Worm (Caenorhabditis elegans) whole organism, L4 larva: ENCODE measurements around the gene F20B6.6.
A peak's percentile ranks its signal among the peaks of the same experiment; 100 is the strongest.

Experiments used
- D1046.2 ChIP-seq: fragments of 200-800 bp; sonication (Bioruptor generic); IDR thresholded peaks from 2 replicates; pipeline ENCODE4 v1.3.6; 2022; ENCODE audit warnings: missing genetic modification characterization, missing compliant biosample characterization
- F49E8.2 ChIP-seq: sonication (generic microtip); optimal IDR thresholded peaks from 2 replicates; lab custom pipeline; 2016; ENCODE audit warnings: missing compliant biosample characterization, mild to moderate bottlenecking, missing genetic modification characterization, borderline replicate concordance
- T20F7.1 ChIP-seq: fragments of 200-800 bp; sonication (Bioruptor generic); optimal IDR thresholded peaks from 2 replicates; lab custom pipeline; 2018; ENCODE audit warnings: mild to moderate bottlenecking, missing genetic modification characterization, missing compliant biosample characterization
- Y105C5A.15 ChIP-seq: fragments of 200-800 bp; sonication (Bioruptor generic); IDR thresholded peaks from 2 replicates; pipeline ENCODE4 v1.3.6; 2022; ENCODE audit warnings: missing genetic modification characterization, missing compliant biosample characterization
- aha-1 ChIP-seq: fragments of 150-350 bp; peaks from one replicate; lab custom pipeline; 2014; ENCODE audit warnings: missing biosample characterization, missing genetic modification characterization
- aly-2 ChIP-seq: sonication (generic microtip); optimal IDR thresholded peaks from 2 replicates; lab custom pipeline; 2018; ENCODE audit warnings: missing biosample characterization, missing genetic modification characterization
- arid-1 ChIP-seq: fragments of 200-800 bp; sonication (Bioruptor generic); conservative IDR thresholded peaks from 2 replicates; pipeline ENCODE4 v1.3.6; 2022; ENCODE audit warnings: missing genetic modification reagents, missing genetic modification characterization, missing compliant biosample characterization
- ceh-32 ChIP-seq: sonication (generic microtip); optimal IDR thresholded peaks from 2 replicates; lab custom pipeline; 2016; ENCODE audit warnings: mild to moderate bottlenecking, missing genetic modification characterization, missing compliant biosample characterization; ENCODE audit not compliant: poor library complexity
- ceh-82 ChIP-seq: sonication (generic microtip); optimal IDR thresholded peaks from 2 replicates; lab custom pipeline; 2017; ENCODE audit warnings: missing biosample characterization, missing genetic modification characterization
- ces-1 ChIP-seq: fragments of 150-350 bp; sonication (generic microtip); optimal IDR thresholded peaks from 4 replicates; lab custom pipeline; 2014; ENCODE audit warnings: missing biosample characterization, missing genetic modification reagents, missing genetic modification characterization
- daf-12 ChIP-seq: fragments of 150-350 bp; optimal IDR thresholded peaks from 2 replicates; lab custom pipeline; 2014; ENCODE audit warnings: missing biosample characterization, missing genetic modification reagents, missing genetic modification characterization
- daf-16 ChIP-seq, 3 experiments: sonication (generic microtip); optimal IDR thresholded peaks; 2 replicates each; lab custom pipeline; 2016 to 2017; ENCODE audit warnings: missing genetic modification characterization in 3 of 3, missing genetic modification reagents in 3 of 3, mild to moderate bottlenecking in 2 of 3, missing compliant biosample characterization in 2 of 3, missing biosample characterization in 1 of 3, moderate library complexity in 1 of 3
- dmd-6 ChIP-seq: fragments of 200-800 bp; sonication (Bioruptor generic); IDR thresholded peaks from 2 replicates; pipeline ENCODE4 v1.3.6; 2022; ENCODE audit warnings: missing genetic modification reagents, missing genetic modification characterization, missing compliant biosample characterization
- dmd-8 ChIP-seq: fragments of 200-800 bp; sonication (Bioruptor generic); IDR thresholded peaks from 2 replicates; pipeline ENCODE4 v1.3.6; 2022; ENCODE audit warnings: missing genetic modification characterization, missing compliant biosample characterization
- dpl-1 ChIP-seq: fragments of 150-350 bp; optimal IDR thresholded peaks from 2 replicates; lab custom pipeline; 2014; ENCODE audit warnings: missing biosample characterization, missing genetic modification reagents, missing genetic modification characterization
- dve-1 ChIP-seq: sonication (generic microtip); optimal IDR thresholded peaks from 2 replicates; lab custom pipeline; 2017; ENCODE audit warnings: antibody characterized with exemption, mild to moderate bottlenecking, missing genetic modification characterization, missing compliant biosample characterization; ENCODE audit not compliant: insufficient read depth
- egl-27 ChIP-seq: sonication (generic microtip); optimal IDR thresholded peaks from 3 replicates; lab custom pipeline; 2017; ENCODE audit warnings: missing biosample characterization, missing genetic modification reagents, missing genetic modification characterization
- fos-1 ChIP-seq: fragments of 150-350 bp; optimal IDR thresholded peaks from 2 replicates; lab custom pipeline; 2014; ENCODE audit warnings: missing biosample characterization, missing genetic modification characterization
- hlh-30 ChIP-seq: sonication (generic microtip); optimal IDR thresholded peaks from 2 replicates; lab custom pipeline; 2017; ENCODE audit warnings: antibody characterized with exemption, mild to moderate bottlenecking, missing genetic modification characterization, missing compliant biosample characterization; ENCODE audit not compliant: insufficient read depth
- jun-1 ChIP-seq: fragments of 150-350 bp; optimal IDR thresholded peaks from 2 replicates; lab custom pipeline; 2014; ENCODE audit warnings: missing biosample characterization, missing genetic modification reagents, missing genetic modification characterization
- lin-29 ChIP-seq: fragments of 200-800 bp; sonication (Bioruptor generic); IDR thresholded peaks from 2 replicates; pipeline ENCODE4 v1.3.6; 2022; ENCODE audit warnings: missing genetic modification reagents, missing genetic modification characterization, missing compliant biosample characterization
- lsy-2 ChIP-seq, 2 experiments: fragments of 150-350 bp in 1 of 2; sonication (generic microtip) in 1 of 2; optimal IDR thresholded peaks; 2 replicates each; lab custom pipeline; 2014 to 2017; ENCODE audit warnings: missing biosample characterization in 2 of 2, missing genetic modification characterization in 2 of 2
- madf-5 ChIP-seq, 2 experiments: fragments of 200-800 bp; sonication (Bioruptor generic); IDR thresholded peaks; 2 replicates each; pipeline ENCODE4 v1.3.6; 2022; ENCODE audit warnings: missing compliant biosample characterization in 2 of 2, missing genetic modification characterization in 2 of 2
- madf-9 ChIP-seq: fragments of 200-800 bp; sonication (Bioruptor generic); conservative IDR thresholded peaks from 2 replicates; pipeline ENCODE4 v1.3.6; 2022; ENCODE audit warnings: missing genetic modification reagents, missing genetic modification characterization, missing compliant biosample characterization
- mdl-1 ChIP-seq, 2 experiments: fragments of 150-350 bp in 1 of 2; sonication (generic microtip) in 1 of 2; optimal IDR thresholded peaks; 2 replicates each; lab custom pipeline; 2014 to 2017; ENCODE audit warnings: missing biosample characterization in 2 of 2, missing genetic modification characterization in 2 of 2
- mes-2 ChIP-seq: sonication (generic microtip); optimal IDR thresholded peaks from 2 replicates; lab custom pipeline; 2016; ENCODE audit warnings: missing genotype, mild to moderate bottlenecking, missing genetic modification characterization, missing compliant biosample characterization; ENCODE audit not compliant: poor library complexity, severe bottlenecking
- mxl-3 ChIP-seq: fragments of 200-800 bp; sonication (Bioruptor generic); optimal IDR thresholded peaks from 2 replicates; lab custom pipeline; 2018; ENCODE audit warnings: mild to moderate bottlenecking, missing genetic modification characterization, missing compliant biosample characterization
- nhr-10 ChIP-seq: fragments of 150-350 bp; optimal IDR thresholded peaks from 2 replicates; lab custom pipeline; 2014; ENCODE audit warnings: missing biosample characterization, missing genetic modification characterization
- nhr-102 ChIP-seq: sonication (generic microtip); optimal IDR thresholded peaks from 2 replicates; lab custom pipeline; 2016; ENCODE audit warnings: mild to moderate bottlenecking, missing genetic modification characterization, moderate library complexity, missing compliant biosample characterization
- nhr-11 ChIP-seq: fragments of 150-350 bp; optimal IDR thresholded peaks from 2 replicates; lab custom pipeline; 2014; ENCODE audit warnings: missing biosample characterization, missing genetic modification characterization
- nhr-237 ChIP-seq: sonication (generic microtip); optimal IDR thresholded peaks from 2 replicates; lab custom pipeline; 2017; ENCODE audit warnings: missing biosample characterization, missing genetic modification characterization
- nhr-28 ChIP-seq: fragments of 150-350 bp; optimal IDR thresholded peaks from 2 replicates; lab custom pipeline; 2014; ENCODE audit warnings: missing biosample characterization, missing genetic modification characterization
- nhr-41 ChIP-seq: fragments of 200-800 bp; sonication (Bioruptor generic); IDR thresholded peaks from 2 replicates; pipeline ENCODE4 v1.3.6; 2022; ENCODE audit warnings: missing genetic modification reagents, missing genetic modification characterization, missing compliant biosample characterization
- nhr-76 ChIP-seq: fragments of 150-350 bp; optimal IDR thresholded peaks from 2 replicates; lab custom pipeline; 2014; ENCODE audit warnings: missing biosample characterization, missing genetic modification characterization
- nhr-77 ChIP-seq: fragments of 150-350 bp; optimal IDR thresholded peaks from 2 replicates; lab custom pipeline; 2014; ENCODE audit warnings: missing biosample characterization, missing genetic modification characterization
- php-3 ChIP-seq: fragments of 200-800 bp; sonication (Bioruptor generic); IDR thresholded peaks from 2 replicates; pipeline ENCODE4 v1.3.6; 2022; ENCODE audit warnings: missing genetic modification reagents, missing genetic modification characterization, missing compliant biosample characterization
- pqm-1 ChIP-seq: sonication (generic microtip); optimal IDR thresholded peaks from 2 replicates; lab custom pipeline; 2017; ENCODE audit warnings: missing biosample characterization, missing genetic modification characterization
- saeg-2 ChIP-seq: fragments of 200-800 bp; sonication (Bioruptor generic); IDR thresholded peaks from 2 replicates; pipeline ENCODE4 v1.3.6; 2022; ENCODE audit warnings: missing genetic modification reagents, missing genetic modification characterization, missing compliant biosample characterization
- sdz-12 ChIP-seq: fragments of 200-800 bp; sonication (Bioruptor generic); optimal IDR thresholded peaks from 2 replicates; lab custom pipeline; 2018; ENCODE audit warnings: mild to moderate bottlenecking, missing genetic modification characterization, missing compliant biosample characterization
- set-16 ChIP-seq: fragments of 200-800 bp; sonication (Bioruptor generic); IDR thresholded peaks from 2 replicates; pipeline ENCODE4 v1.3.6; 2022; ENCODE audit warnings: missing genetic modification reagents, missing genetic modification characterization, missing compliant biosample characterization
- snpc-1.2 ChIP-seq: fragments of 200-800 bp; sonication (Bioruptor generic); IDR thresholded peaks from 2 replicates; pipeline ENCODE4 v1.3.6; 2022; ENCODE audit warnings: missing genetic modification reagents, missing genetic modification characterization, missing compliant biosample characterization
- snpc-4 ChIP-seq: fragments of 150-350 bp; optimal IDR thresholded peaks from 2 replicates; lab custom pipeline; 2014; ENCODE audit warnings: missing biosample characterization, missing genetic modification characterization
- spr-1 ChIP-seq: sonication (generic microtip); optimal IDR thresholded peaks from 2 replicates; lab custom pipeline; 2016; ENCODE audit warnings: mild to moderate bottlenecking, missing genetic modification characterization, missing compliant biosample characterization
- spr-3 ChIP-seq: fragments of 200-800 bp; sonication (Bioruptor generic); optimal IDR thresholded peaks from 2 replicates; lab custom pipeline; 2018; ENCODE audit warnings: mild to moderate bottlenecking, missing genetic modification characterization, missing compliant biosample characterization
- tag-97 ChIP-seq: fragments of 200-800 bp; sonication (Bioruptor generic); IDR thresholded peaks from 2 replicates; pipeline ENCODE4 v1.3.6; 2022; ENCODE audit warnings: missing genetic modification characterization, missing compliant biosample characterization
- tra-1 ChIP-seq: fragments of 200-800 bp; sonication (Bioruptor generic); IDR thresholded peaks from 2 replicates; pipeline ENCODE4 v1.3.6; 2022; ENCODE audit warnings: missing genetic modification reagents, missing genetic modification characterization, missing compliant biosample characterization
- unc-62 ChIP-seq, 3 experiments: fragments of 150-350 bp in 1 of 3; sonication (generic microtip); optimal IDR thresholded peaks in 2 of 3; peaks in 1 of 3; 1 replicate in 1 of 3; 2 replicates in 2 of 3; lab custom pipeline; 2014 to 2017; ENCODE audit warnings: missing biosample characterization in 3 of 3, missing genetic modification characterization in 3 of 3, missing genetic modification reagents in 3 of 3, missing genotype in 1 of 3
- vab-7 ChIP-seq: fragments of 200-800 bp; sonication (Bioruptor generic); IDR thresholded peaks from 2 replicates; pipeline ENCODE4 v1.3.6; 2022; ENCODE audit warnings: missing genetic modification reagents, missing genetic modification characterization, missing compliant biosample characterization
- zfp-3 ChIP-seq: fragments of 200-800 bp; sonication (Bioruptor generic); conservative IDR thresholded peaks from 2 replicates; pipeline ENCODE4 v1.3.6; 2022; ENCODE audit warnings: missing genetic modification reagents, missing genetic modification characterization, missing compliant biosample characterization
- ztf-7 ChIP-seq: fragments of 150-350 bp; optimal IDR thresholded peaks from 2 replicates; lab custom pipeline; 2014; ENCODE audit warnings: missing biosample characterization, missing genetic modification characterization

The F20B6.6 gene

DNA sequence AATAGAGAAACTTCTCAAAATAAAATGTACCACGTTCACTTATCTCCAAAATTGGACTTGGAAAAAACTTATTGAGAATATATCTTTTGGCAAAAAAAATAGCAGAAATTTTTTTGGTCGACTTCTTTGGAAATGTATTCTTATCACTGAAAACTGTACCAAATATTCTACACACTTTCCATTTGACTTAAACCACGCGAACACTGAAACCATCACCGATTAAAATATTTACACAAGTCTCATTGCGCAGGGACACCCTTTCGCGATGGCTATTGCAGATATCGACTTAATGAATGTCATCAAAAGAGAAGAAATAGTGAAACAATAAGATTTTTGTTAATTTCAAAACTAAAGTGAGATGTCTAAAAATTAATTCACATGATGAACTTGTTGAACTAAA, 6.5 kb upstream of the F20B6.6 start (continued):
- TF ChIP-seq vab-7 (GFP tag; lab: Robert Waterston, UW) (no peak; the same call in 1 of the 2 replicates), ces-1 (GFP tag; lab: Kevin White, UChicago) (no peak), tag-97 (GFP tag; lab: Robert Waterston, UW) (no peak), daf-12 (tag; lab: Kevin White, UChicago) (no peak), nhr-76 (tag; lab: Kevin White, UChicago) (no peak), dmd-6 (GFP tag; lab: Robert Waterston, UW) (peak; percentile 70), madf-5 (GFP tag; IDR thresholded peaks at IDR 0.05; lab: Robert Waterston, UW) (0 out of 4 replicates have a peak, but pooled peaks of 1 of the 2 experiments have one; percentile 48), spr-3 (GFP tag; lab: Kevin White, UChicago) (no peak), D1046.2 (GFP tag; lab: Robert Waterston, UW) (no peak), nhr-77 (tag; lab: Kevin White, UChicago) (peak; percentile 98), mes-2 (peak; percentile 88), mxl-3 (GFP tag; lab: Kevin White, UChicago) (peak; percentile 21), nhr-11 (peak; percentile 77), zfp-3 (GFP tag; lab: Robert Waterston, UW) (0 out of 2 replicates have a peak, but pooled peaks have one; percentile 22), ztf-7 (tag; lab: Kevin White, UChicago) (peak; percentile 53), spr-1 (tag; lab: Kevin White, UChicago) (no peak), tra-1 (GFP tag; lab: Robert Waterston, UW) (0 out of 2 replicates have a peak, but pooled peaks have one; percentile 18), arid-1 (GFP tag; lab: Robert Waterston, UW) (0 out of 2 replicates have a peak, but pooled peaks have one; percentile 20), pqm-1 (tag; lab: Kevin White, UChicago) (peak; percentile 12), nhr-237 (tag; lab: Kevin White, UChicago) (peak; percentile 36), aha-1 (tag; lab: Kevin White, UChicago) (peak; percentile 40), daf-16 (GFP tag; optimal IDR thresholded peaks at IDR 0.05; lab: Kevin White, UChicago) (no peak), daf-16 (tag; optimal IDR thresholded peaks at IDR 0.05; lab: Kevin White, UChicago) (peak; percentile 61), aly-2 (no peak), fos-1 (tag; lab: Kevin White, UChicago) (peak; percentile 79), snpc-1.2 (GFP tag; lab: Robert Waterston, UW) (no peak), ceh-82 (no peak), dve-1 (peak; percentile 85), F49E8.2 (tag; lab: Kevin White, UChicago) (no peak), ceh-32 (tag; lab: Kevin White, UChicago) (no peak), dpl-1 (GFP tag; lab: Kevin White, UChicago) (no peak), hlh-30 (tag; lab: Kevin White, UChicago) (peak; percentile 43), nhr-102 (tag; lab: Kevin White, UChicago) (peak; percentile 56), set-16 (GFP tag; lab: Robert Waterston, UW) (no peak), egl-27 (tag; lab: Kevin White, UChicago) (no peak), lsy-2 (tag; optimal IDR thresholded peaks at IDR 0.05; lab: Kevin White, UChicago) (peak in 1 of 2 experiments; percentile 68), dmd-8 (GFP tag; lab: Robert Waterston, UW) (no peak), php-3 (peak; percentile 58; the same call in 1 of the 2 replicates), snpc-4 (tag; lab: Kevin White, UChicago) (no peak), nhr-28 (tag; lab: Kevin White, UChicago) (peak; percentile 69), nhr-41 (GFP tag; lab: Robert Waterston, UW) (no peak), madf-9 (GFP tag; lab: Robert Waterston, UW) (peak; percentile 50; the same call in 1 of the 2 replicates), unc-62 (GFP tag; optimal IDR thresholded peaks at IDR 0.05 in 1 of 2; lab: Kevin White, UChicago) (no peak), unc-62 (tag; optimal IDR thresholded peaks at IDR 0.05; lab: Kevin White, UChicago) (no peak), saeg-2 (GFP tag; lab: Robert Waterston, UW) (peak; percentile 83), Y105C5A.15 (no peak), nhr-10 (tag; lab: Kevin White, UChicago) (no peak), jun-1 (tag; lab: Kevin White, UChicago) (peak; percentile 54), lin-29 (GFP tag; lab: Robert Waterston, UW) (0 out of 2 replicates have a peak, but pooled peaks have one; percentile 13), T20F7.1 (GFP tag; lab: Kevin White, UChicago) (no peak), mdl-1 (tag; optimal IDR thresholded peaks at IDR 0.05; lab: Kevin White, UChicago) (peak in 1 of 2 experiments; percentile 29), sdz-12 (no peak)
